In genomic region chr2L:7828901-7829300, dm6 we compare ENCODE assay signal across 1 fruit fly cellular context.
A peak's percentile ranks its signal among the peaks of the same experiment; 100 is the strongest.
TF ChIP-seq lines count a peak whose summit lies in the region.

No protein-coding gene starts in this region.

TF ChIP-seq in whole organism, embryonic, 481 proteins besides CTCF, POLR2A, EP300 and RAD21 (continued from another document):
- peak in 1 of 2 experiments; percentile 69 for TF ChIP-seq Pdp1 (GFP tag; optimal IDR thresholded peaks at IDR 0.05; lab: Kevin White, UChicago)
- no peak for TF ChIP-seq CG33557 (GFP tag; optimal IDR thresholded peaks at IDR 0.05; lab: Kevin White, UChicago)
- TF ChIP-seq Sox100B (GFP tag; optimal IDR thresholded peaks at IDR 0.05; lab: Kevin White, UChicago): peak; percentile 35
- TF ChIP-seq scrt (GFP tag; optimal IDR thresholded peaks at IDR 0.05; lab: Kevin White, UChicago): peak; percentile 7
- peak; percentile 17 for TF ChIP-seq CG6254 (GFP tag; optimal IDR thresholded peaks at IDR 0.05; lab: Kevin White, UChicago)
- peak; percentile 7 for TF ChIP-seq corto (GFP tag; optimal IDR thresholded peaks at IDR 0.05; lab: Kevin White, UChicago)
- TF ChIP-seq unc-4 (GFP tag; IDR thresholded peaks at IDR 0.05; lab: Robert Waterston, UW; ENCODE audit: partially characterized antibody): no peak
- TF ChIP-seq TFAM (GFP tag; optimal IDR thresholded peaks at IDR 0.05; lab: Kevin White, UChicago): no peak
- TF ChIP-seq wek (GFP tag; optimal IDR thresholded peaks at IDR 0.05; lab: Kevin White, UChicago): peak; percentile 21
- peak; percentile 33 for TF ChIP-seq fd64A (GFP tag; optimal IDR thresholded peaks at IDR 0.05; lab: Kevin White, UChicago)
- peak; percentile 15 for TF ChIP-seq Fer1 (GFP tag; optimal IDR thresholded peaks at IDR 0.05; lab: Kevin White, UChicago)
- TF ChIP-seq CG8281 (tag; optimal IDR thresholded peaks at IDR 0.05; lab: Kevin White, UChicago): no peak
- TF ChIP-seq CG33213 (GFP tag; optimal IDR thresholded peaks at IDR 0.05; lab: Kevin White, UChicago): no peak
- peak; percentile 37 for TF ChIP-seq CG12071 (GFP tag; optimal IDR thresholded peaks at IDR 0.05; lab: Kevin White, UChicago)
- 0 out of 3 replicates have a peak, but pooled peaks have one; percentile 55 for TF ChIP-seq CG2199 (GFP tag; IDR thresholded peaks at IDR 0.05; lab: Robert Waterston, UW)
- TF ChIP-seq CG31224 (GFP tag; IDR thresholded peaks at IDR 0.05; lab: Robert Waterston, UW): no peak
- TF ChIP-seq cas (GFP tag; IDR thresholded peaks at IDR 0.05; lab: Robert Waterston, UW): no peak
- no peak for TF ChIP-seq CG18476 (GFP tag; optimal IDR thresholded peaks at IDR 0.05; lab: Kevin White, UChicago)
- peak; percentile 68 for TF ChIP-seq CG12769 (tag; optimal IDR thresholded peaks at IDR 0.05; lab: Kevin White, UChicago)
- TF ChIP-seq CG7987 (GFP tag; optimal IDR thresholded peaks at IDR 0.05; lab: Kevin White, UChicago): peak; percentile 38
- no peak for TF ChIP-seq fd102C (GFP tag; optimal IDR thresholded peaks at IDR 0.05; lab: Kevin White, UChicago)
- peak; percentile 15 for TF ChIP-seq CG2678 (tag; optimal IDR thresholded peaks at IDR 0.05; lab: Kevin White, UChicago)
- no peak for TF ChIP-seq CG13123 (GFP tag; optimal IDR thresholded peaks at IDR 0.05; lab: Kevin White, UChicago)
- TF ChIP-seq CG34376 (GFP tag; optimal IDR thresholded peaks at IDR 0.05; lab: Kevin White, UChicago): no peak
- peak; percentile 16 for TF ChIP-seq Blimp-1 (GFP tag; optimal IDR thresholded peaks at IDR 0.05; lab: Kevin White, UChicago)
- TF ChIP-seq trem (tag; optimal IDR thresholded peaks at IDR 0.05; lab: Kevin White, UChicago): peak; percentile 1
- peak; percentile 47 for TF ChIP-seq BtbVII (GFP tag; optimal IDR thresholded peaks at IDR 0.05; lab: Kevin White, UChicago)
- TF ChIP-seq lmd (GFP tag; IDR thresholded peaks at IDR 0.05; lab: Robert Waterston, UW): no peak
- peak; percentile 15 for TF ChIP-seq ATbp (GFP tag; optimal IDR thresholded peaks at IDR 0.05; lab: Kevin White, UChicago)
- peak; percentile 48; the same call in 1 of the 3 replicates for TF ChIP-seq ci (GFP tag; IDR thresholded peaks at IDR 0.05; lab: Robert Waterston, UW)
- no peak; the same call in 1 of the 2 replicates for TF ChIP-seq CG17328 (GFP tag; IDR thresholded peaks at IDR 0.05; lab: Robert Waterston, UW)
- TF ChIP-seq CG4360 (GFP tag; IDR thresholded peaks at IDR 0.05; lab: Robert Waterston, UW): no peak
